Worm (Caenorhabditis elegans) whole organism, L2 larva: ENCODE results near the gene gpcp-2.

Experiments used
- C34F6.9 ChIP-seq: fragments of 150-350 bp; optimal IDR thresholded peaks from 2 replicates; lab custom pipeline; 2014; ENCODE audit warnings: missing biosample characterization, missing genetic modification characterization
- F13H6.1 ChIP-seq: sonication (generic microtip); optimal IDR thresholded peaks from 2 replicates; lab custom pipeline; 2016; ENCODE audit warnings: missing genetic modification characterization, missing compliant biosample characterization
- R02D3.7 ChIP-seq: fragments of 150-350 bp; optimal IDR thresholded peaks from 2 replicates; lab custom pipeline; 2014; ENCODE audit warnings: missing biosample characterization, missing genetic modification characterization
- Y55F3AM.14 ChIP-seq: fragments of 200-800 bp; sonication (Bioruptor generic); optimal IDR thresholded peaks from 2 replicates; lab custom pipeline; 2018; ENCODE audit warnings: mild to moderate bottlenecking, missing genetic modification characterization, missing compliant biosample characterization
- ZK546.5 ChIP-seq: sonication (generic microtip); optimal IDR thresholded peaks from 2 replicates; lab custom pipeline; 2017; ENCODE audit warnings: missing biosample characterization, missing genetic modification characterization
- alr-1 ChIP-seq: fragments of 150-350 bp; optimal IDR thresholded peaks from 2 replicates; lab custom pipeline; 2014; ENCODE audit warnings: missing biosample characterization, missing genetic modification characterization
- aly-2 ChIP-seq: fragments of 150-350 bp; optimal IDR thresholded peaks from 2 replicates; lab custom pipeline; 2014; ENCODE audit warnings: missing biosample characterization, missing genetic modification characterization
- ama-1 ChIP-seq: fragments of 150-350 bp; optimal IDR thresholded peaks from 2 replicates; lab custom pipeline; 2018; ENCODE audit warnings: inconsistent platforms
- blmp-1 ChIP-seq: sonication (generic microtip); optimal IDR thresholded peaks from 2 replicates; lab custom pipeline; 2017; ENCODE audit warnings: missing genetic modification characterization, mild to moderate bottlenecking, missing compliant biosample characterization, antibody characterized with exemption, moderate library complexity; ENCODE audit not compliant: insufficient read depth
- ceh-16 ChIP-seq: fragments of 150-350 bp; optimal IDR thresholded peaks from 2 replicates; lab custom pipeline; 2014; ENCODE audit warnings: missing biosample characterization, missing genetic modification characterization
- ceh-82 ChIP-seq: fragments of 150-350 bp; optimal IDR thresholded peaks from 2 replicates; lab custom pipeline; 2014; ENCODE audit warnings: missing biosample characterization, missing genetic modification characterization
- crh-2 ChIP-seq: sonication (generic microtip); optimal IDR thresholded peaks from 2 replicates; lab custom pipeline; 2017; ENCODE audit warnings: missing biosample characterization, missing genetic modification characterization
- dmd-4 ChIP-seq: sonication (generic microtip); optimal IDR thresholded peaks from 2 replicates; lab custom pipeline; 2017; ENCODE audit warnings: missing biosample characterization, missing genetic modification characterization
- elt-1 ChIP-seq: fragments of 150-350 bp; optimal IDR thresholded peaks from 2 replicates; lab custom pipeline; 2014; ENCODE audit warnings: missing biosample characterization, missing genetic modification characterization
- elt-3 ChIP-seq: sonication (generic microtip); optimal IDR thresholded peaks from 2 replicates; lab custom pipeline; 2017; ENCODE audit warnings: missing biosample characterization, missing genetic modification characterization
- fos-1 ChIP-seq: fragments of 150-350 bp; optimal IDR thresholded peaks from 2 replicates; lab custom pipeline; 2014; ENCODE audit warnings: missing biosample characterization, missing genetic modification characterization
- lin-11 ChIP-seq: fragments of 150-350 bp; sonication (generic microtip); optimal IDR thresholded peaks from 2 replicates; lab custom pipeline; 2014; ENCODE audit warnings: missing biosample characterization, missing genetic modification characterization, inconsistent platforms, mixed read lengths
- lsy-2 ChIP-seq, 2 experiments: fragments of 150-350 bp in 1 of 2; sonication (generic microtip) in 1 of 2; optimal IDR thresholded peaks; 2 replicates each; lab custom pipeline; 2014 to 2017; ENCODE audit warnings: missing biosample characterization in 2 of 2, missing genetic modification characterization in 2 of 2
- mab-5 ChIP-seq: fragments of 150-350 bp; optimal IDR thresholded peaks from 2 replicates; lab custom pipeline; 2014; ENCODE audit warnings: missing biosample characterization, missing genetic modification characterization
- mbf-1 ChIP-seq: sonication (generic microtip); optimal IDR thresholded peaks from 2 replicates; lab custom pipeline; 2017; ENCODE audit warnings: missing biosample characterization, missing genetic modification characterization
- mdl-1 ChIP-seq, 2 experiments: fragments of 150-350 bp in 1 of 2; sonication (generic microtip) in 1 of 2; optimal IDR thresholded peaks; 2 replicates each; lab custom pipeline; 2017; ENCODE audit warnings: missing biosample characterization in 2 of 2, missing genetic modification characterization in 2 of 2
- nhr-10 ChIP-seq: sonication (generic microtip); optimal IDR thresholded peaks from 2 replicates; lab custom pipeline; 2017; ENCODE audit warnings: missing biosample characterization, missing genetic modification characterization
- nhr-11 ChIP-seq: fragments of 150-350 bp; optimal IDR thresholded peaks from 2 replicates; lab custom pipeline; 2014; ENCODE audit warnings: missing biosample characterization, missing genetic modification characterization
- nhr-12 ChIP-seq: fragments of 150-350 bp; optimal IDR thresholded peaks from 2 replicates; lab custom pipeline; 2014; ENCODE audit warnings: missing biosample characterization, missing genetic modification characterization
- nhr-129 ChIP-seq: fragments of 150-350 bp; optimal IDR thresholded peaks from 2 replicates; lab custom pipeline; 2014; ENCODE audit warnings: missing biosample characterization, missing genetic modification characterization
- nhr-21 ChIP-seq: fragments of 150-350 bp; optimal IDR thresholded peaks from 2 replicates; lab custom pipeline; 2014; ENCODE audit warnings: missing biosample characterization, missing genetic modification characterization
- nhr-23 ChIP-seq: fragments of 150-350 bp; optimal IDR thresholded peaks from 2 replicates; lab custom pipeline; 2014; ENCODE audit warnings: missing biosample characterization, missing genetic modification reagents, missing genetic modification characterization
- nhr-237 ChIP-seq: fragments of 150-350 bp; optimal IDR thresholded peaks from 2 replicates; lab custom pipeline; 2014; ENCODE audit warnings: missing biosample characterization, missing genetic modification characterization
- nhr-25 ChIP-seq: fragments of 150-350 bp; sonication (generic microtip); optimal IDR thresholded peaks from 3 replicates; lab custom pipeline; 2014; ENCODE audit warnings: missing biosample characterization, missing genetic modification characterization
- nhr-6 ChIP-seq: fragments of 150-350 bp; optimal IDR thresholded peaks from 2 replicates; lab custom pipeline; 2014; ENCODE audit warnings: missing biosample characterization, missing genetic modification characterization
- nhr-77 ChIP-seq: fragments of 150-350 bp; optimal IDR thresholded peaks from 2 replicates; lab custom pipeline; 2014; ENCODE audit warnings: missing biosample characterization, missing genetic modification characterization
- peb-1 ChIP-seq: fragments of 150-350 bp; optimal IDR thresholded peaks from 2 replicates; lab custom pipeline; 2014; ENCODE audit warnings: missing biosample characterization, missing genetic modification characterization
- sem-4 ChIP-seq: fragments of 150-350 bp; optimal IDR thresholded peaks from 2 replicates; lab custom pipeline; 2014; ENCODE audit warnings: missing biosample characterization, missing genetic modification reagents, missing genetic modification characterization
- skn-1 ChIP-seq: sonication (generic microtip); optimal IDR thresholded peaks from 2 replicates; lab custom pipeline; 2017; ENCODE audit warnings: missing biosample characterization, missing genetic modification characterization
- sma-3 ChIP-seq: sonication (generic microtip); optimal IDR thresholded peaks from 2 replicates; lab custom pipeline; 2016; ENCODE audit warnings: missing genetic modification reagents, missing genetic modification characterization, missing compliant biosample characterization
- sma-9 ChIP-seq, 2 experiments: fragments of 150-350 bp in 1 of 2; sonication (generic microtip) in 1 of 2; optimal IDR thresholded peaks; 2 replicates each; lab custom pipeline; 2014 to 2016; ENCODE audit warnings: missing genetic modification characterization in 2 of 2, mild to moderate bottlenecking in 1 of 2, missing biosample characterization in 1 of 2, missing compliant biosample characterization in 1 of 2, missing genetic modification reagents in 1 of 2, moderate library complexity in 1 of 2
- snpc-4 ChIP-seq: fragments of 150-350 bp; optimal IDR thresholded peaks from 2 replicates; lab custom pipeline; 2014; ENCODE audit warnings: missing biosample characterization, missing genetic modification characterization
- unc-39 ChIP-seq: fragments of 150-350 bp; optimal IDR thresholded peaks from 2 replicates; lab custom pipeline; 2014; ENCODE audit warnings: missing biosample characterization, missing genetic modification characterization
- unc-55 ChIP-seq: fragments of 150-350 bp; sonication (generic microtip); optimal IDR thresholded peaks from 3 replicates; lab custom pipeline; 2014; ENCODE audit warnings: missing biosample characterization, missing genetic modification reagents, missing genetic modification characterization
- zag-1 ChIP-seq: fragments of 150-350 bp; optimal IDR thresholded peaks from 2 replicates; lab custom pipeline; 2014; ENCODE audit warnings: missing biosample characterization, missing genetic modification characterization
- ztf-1 ChIP-seq: fragments of 200-800 bp; sonication (Bioruptor generic); conservative IDR thresholded peaks from 2 replicates; pipeline ENCODE4 v1.3.6; 2022; ENCODE audit warnings: missing genetic modification characterization, missing compliant biosample characterization
- ztf-11 ChIP-seq: sonication (generic microtip); optimal IDR thresholded peaks from 2 replicates; lab custom pipeline; 2017; ENCODE audit warnings: missing biosample characterization, missing genetic modification characterization
- ztf-4 ChIP-seq: fragments of 150-350 bp; optimal IDR thresholded peaks from 2 replicates; lab custom pipeline; 2014; ENCODE audit warnings: missing biosample characterization, missing genetic modification characterization

gpcp-2 gene

ce11 chrII:8106921-8107695 is 33.9 kb upstream of the gpcp-2 start, which contains the start of the genes chst-1 and C41C4.9 (continued):
- TF ChIP-seq F13H6.1 (peak; percentile 65), crh-2 (peak; percentile 13), mab-5 (tag; lab: Kevin White, UChicago) (no peak)

- TF ChIP-seq blmp-1 (tag; lab: Kevin White, UChicago) (peak; percentile 42), R02D3.7 (tag; lab: Kevin White, UChicago) (no peak), snpc-4 (no peak), elt-1 (tag; lab: Kevin White, UChicago) (no peak), ztf-4 (tag; lab: Kevin White, UChicago) (no peak), ztf-11 (tag; lab: Kevin White, UChicago) (no peak), ztf-1 (GFP tag; lab: Robert Waterston, UW) (no peak), sma-3 (no peak), ZK546.5 (no peak), dmd-4 (tag; lab: Kevin White, UChicago) (no peak), nhr-21 (tag; lab: Kevin White, UChicago) (no peak), fos-1 (peak; percentile 74), sma-9 (GFP tag; optimal IDR thresholded peaks at IDR 0.05; lab: Kevin White, UChicago) (peak; percentile 34), sma-9 (tag; optimal IDR thresholded peaks at IDR 0.05; lab: Kevin White, UChicago) (no peak), unc-55 (GFP tag; lab: Kevin White, UChicago) (no peak), lsy-2 (tag; optimal IDR thresholded peaks at IDR 0.05; lab: Kevin White, UChicago) (peak in 1 of 2 experiments; percentile 45), sem-4 (tag; lab: Kevin White, UChicago) (no peak), F13H6.1 (peak; percentile 33), ceh-82 (no peak), mbf-1 (tag; lab: Kevin White, UChicago) (no peak), nhr-11 (tag; lab: Kevin White, UChicago) (no peak), peb-1 (no peak), zag-1 (no peak), C34F6.9 (tag; lab: Kevin White, UChicago) (peak; percentile 38), lin-11 (tag; lab: Kevin White, UChicago) (no peak), alr-1 (tag; lab: Kevin White, UChicago) (no peak), ama-1 (lab: Kevin White, UChicago) (no peak), nhr-25 (no peak), nhr-237 (tag; lab: Kevin White, UChicago) (no peak), crh-2 (peak; percentile 10), nhr-12 (no peak), nhr-23 (no peak), mab-5 (tag; lab: Kevin White, UChicago) (no peak), elt-3 (tag; lab: Kevin White, UChicago) (no peak), nhr-10 (tag; lab: Kevin White, UChicago) (no peak), aly-2 (no peak), skn-1 (tag; lab: Kevin White, UChicago) (peak; percentile 4), unc-39 (tag; lab: Kevin White, UChicago) (no peak), nhr-77 (tag; lab: Kevin White, UChicago) (no peak), nhr-129 (tag; lab: Kevin White, UChicago) (peak; percentile 40), ceh-16 (no peak), mdl-1 (tag; optimal IDR thresholded peaks at IDR 0.05; lab: Kevin White, UChicago) (no peak), Y55F3AM.14 (GFP tag; lab: Kevin White, UChicago) (no peak), nhr-6 (no peak)
Observed at ce11 chrII:8104998-8105397, 31.8 kb upstream of the gpcp-2 start, which contains the start of gene sfxn-5. Gene sfxn-5, minus strand, starts transcription at chrII:8105052.
